Fruit fly (Drosophila melanogaster) whole organism, adult: ENCODE data around the gene CG34292.

Source experiments
- CG11617 ChIP-seq: fragments of 200-800 bp; sonication (Bioruptor generic); optimal IDR thresholded peaks from 2 replicates; lab custom pipeline; 2017; ENCODE audit warnings: mild to moderate bottlenecking, missing biosample characterization, missing genetic modification reagents, missing genetic modification characterization
- CG12768 ChIP-seq: fragments of 200-800 bp; sonication (Bioruptor generic); optimal IDR thresholded peaks from 2 replicates; lab custom pipeline; 2017; ENCODE audit warnings: missing biosample characterization, missing genetic modification characterization, mild to moderate bottlenecking, moderate library complexity, missing genetic modification reagents
- CG14711 ChIP-seq: fragments of 200-800 bp; sonication (Bioruptor generic); optimal IDR thresholded peaks from 2 replicates; lab custom pipeline; 2018; ENCODE audit warnings: missing biosample characterization, mild to moderate bottlenecking, missing genetic modification characterization, moderate library complexity
- CG1620 ChIP-seq: fragments of 200-800 bp; sonication (Bioruptor generic); optimal IDR thresholded peaks from 2 replicates; lab custom pipeline; 2016; ENCODE audit warnings: missing biosample characterization, missing genetic modification characterization
- CG33017 ChIP-seq: fragments of 200-800 bp; sonication (Bioruptor generic); optimal IDR thresholded peaks from 2 replicates; lab custom pipeline; 2018; ENCODE audit warnings: missing biosample characterization, mild to moderate bottlenecking, missing genetic modification characterization, moderate library complexity
- CG5204 ChIP-seq: fragments of 200-800 bp; sonication (Bioruptor generic); optimal IDR thresholded peaks from 2 replicates; lab custom pipeline; 2016; ENCODE audit warnings: missing biosample characterization, missing genetic modification characterization
- CG7045 ChIP-seq: fragments of 200-800 bp; sonication (Bioruptor generic); optimal IDR thresholded peaks from 2 replicates; lab custom pipeline; 2017; ENCODE audit warnings: missing biosample characterization, mild to moderate bottlenecking, missing genetic modification characterization
- CG7101 ChIP-seq: fragments of 200-800 bp; sonication (Bioruptor generic); optimal IDR thresholded peaks from 2 replicates; lab custom pipeline; 2018; ENCODE audit warnings: missing biosample characterization, mild to moderate bottlenecking, missing genetic modification characterization, moderate library complexity
- Clk ChIP-seq: fragments of 200-800 bp; sonication (Bioruptor generic); optimal IDR thresholded peaks from 2 replicates; lab custom pipeline; 2017; ENCODE audit warnings: missing biosample characterization, missing genetic modification characterization
- Crg-1 ChIP-seq: fragments of 200-800 bp; sonication (Bioruptor generic); optimal IDR thresholded peaks from 2 replicates; lab custom pipeline; 2016; ENCODE audit warnings: missing biosample characterization, missing genetic modification characterization
- Hr96 ChIP-seq: fragments of 200-800 bp; sonication (Bioruptor generic); optimal IDR thresholded peaks from 2 replicates; lab custom pipeline; 2016; ENCODE audit warnings: missing biosample characterization, missing genetic modification characterization
- Mnt ChIP-seq: fragments of 200-800 bp; sonication (Bioruptor generic); optimal IDR thresholded peaks from 2 replicates; lab custom pipeline; 2016; ENCODE audit warnings: missing biosample characterization, mild to moderate bottlenecking, missing genetic modification characterization
- bab1 ChIP-seq: fragments of 200-800 bp; sonication (Bioruptor generic); optimal IDR thresholded peaks from 3 replicates; lab custom pipeline; 2019; ENCODE audit warnings: missing biosample characterization, mild to moderate bottlenecking, missing genetic modification characterization, moderate library complexity
- cic ChIP-seq: fragments of 200-800 bp; sonication (Bioruptor generic); optimal IDR thresholded peaks from 2 replicates; lab custom pipeline; 2017; ENCODE audit warnings: missing biosample characterization, mild to moderate bottlenecking, missing genetic modification characterization, moderate library complexity
- cnc ChIP-seq, 2 experiments: fragments of >200 bp; optimal IDR thresholded peaks; 2 replicates each; lab custom pipeline; 2017
- kay ChIP-seq: fragments of 200-800 bp; sonication (Bioruptor generic); peaks from one replicate; lab custom pipeline; 2016; ENCODE audit warnings: missing biosample characterization, missing genetic modification characterization, borderline replicate concordance
- ovo ChIP-seq: fragments of 200-800 bp; sonication (Bioruptor generic); optimal IDR thresholded peaks from 2 replicates; lab custom pipeline; 2016; ENCODE audit warnings: missing biosample characterization, missing genetic modification characterization
- pad ChIP-seq: fragments of 200-800 bp; sonication (Bioruptor generic); optimal IDR thresholded peaks from 3 replicates; lab custom pipeline; 2017; ENCODE audit warnings: missing biosample characterization, missing genetic modification characterization, mild to moderate bottlenecking, moderate library complexity, missing genetic modification reagents
- tj ChIP-seq: fragments of 200-800 bp; sonication (Bioruptor generic); optimal IDR thresholded peaks from 3 replicates; lab custom pipeline; 2017; ENCODE audit warnings: missing biosample characterization, mild to moderate bottlenecking, missing genetic modification characterization, moderate library complexity
- toe ChIP-seq: fragments of 200-800 bp; sonication (Bioruptor generic); optimal IDR thresholded peaks from 2 replicates; lab custom pipeline; 2016; ENCODE audit warnings: missing biosample characterization, missing genetic modification characterization

Gene CG34292

dm6 chr3R:27087549-27087948, 25.5 kb downstream of the CG34292 start, which contains the start of gene Cpr97Ea:
TSS of gene Cpr97Ea (minus strand) at chr3R:27087778.
- TF ChIP-seq tj (GFP tag; lab: Kevin White, UChicago), result no peak
- TF ChIP-seq bab1 (GFP tag; lab: Kevin White, UChicago), result no peak
- no peak for TF ChIP-seq cnc (optimal IDR thresholded peaks at IDR 0.05; lab: Kevin White, UChicago)
- TF ChIP-seq CG11617 (GFP tag; lab: Kevin White, UChicago), result no peak
- TF ChIP-seq CG7045, result no peak
- no peak for TF ChIP-seq Hr96 (GFP tag; lab: Kevin White, UChicago)
- TF ChIP-seq CG33017 (tag; lab: Kevin White, UChicago), result no peak
- TF ChIP-seq pad (GFP tag; lab: Kevin White, UChicago), result no peak
- no peak for TF ChIP-seq CG5204
- no peak for TF ChIP-seq cic (GFP tag; lab: Kevin White, UChicago)
- TF ChIP-seq toe (GFP tag; lab: Kevin White, UChicago), result no peak
- TF ChIP-seq Clk (GFP tag; lab: Kevin White, UChicago), result no peak
- no peak for TF ChIP-seq CG1620
- no peak for TF ChIP-seq CG12768 (GFP tag; lab: Kevin White, UChicago)

dm6 chr3R:27091106-27091505, 29.1 kb downstream of the CG34292 start, which contains the start of gene Cpr97Eb:
TSS of gene Cpr97Eb (minus strand) at chr3R:27091130.
- no peak for TF ChIP-seq CG12768 (GFP tag; lab: Kevin White, UChicago)
- TF ChIP-seq CG5204, result no peak
- TF ChIP-seq Clk (GFP tag; lab: Kevin White, UChicago), result no peak
- no peak for TF ChIP-seq CG14711 (tag; lab: Kevin White, UChicago)
- TF ChIP-seq ovo (GFP tag; lab: Kevin White, UChicago), result no peak
- no peak for TF ChIP-seq CG1620
- TF ChIP-seq bab1 (GFP tag; lab: Kevin White, UChicago), result no peak
- no peak for TF ChIP-seq kay
- no peak for TF ChIP-seq toe (GFP tag; lab: Kevin White, UChicago)
- TF ChIP-seq CG33017 (tag; lab: Kevin White, UChicago), result no peak
- TF ChIP-seq Mnt (GFP tag; lab: Kevin White, UChicago), result no peak
- TF ChIP-seq CG11617 (GFP tag; lab: Kevin White, UChicago), result no peak
- TF ChIP-seq CG7101, result no peak
- TF ChIP-seq pad (GFP tag; lab: Kevin White, UChicago), result no peak
- TF ChIP-seq cic (GFP tag; lab: Kevin White, UChicago), result no peak

- TF ChIP-seq Clk (GFP tag; lab: Kevin White, UChicago) (no peak), Hr96 (GFP tag; lab: Kevin White, UChicago) (no peak), Crg-1 (GFP tag; lab: Kevin White, UChicago) (no peak), cic (GFP tag; lab: Kevin White, UChicago) (no peak), CG14711 (tag; lab: Kevin White, UChicago) (no peak), kay (no peak), CG33017 (tag; lab: Kevin White, UChicago) (no peak), bab1 (GFP tag; lab: Kevin White, UChicago) (no peak), tj (GFP tag; lab: Kevin White, UChicago) (no peak), CG7045 (no peak), CG12768 (GFP tag; lab: Kevin White, UChicago) (no peak), cnc (optimal IDR thresholded peaks at IDR 0.05; lab: Kevin White, UChicago) (no peak), CG5204 (no peak), Mnt (GFP tag; lab: Kevin White, UChicago) (no peak)
Measured at dm6 chr3R:27092263-27092662, 30.2 kb downstream of the CG34292 start.

dm6 chr3R:27092843-27093242, 30.8 kb downstream of the CG34292 start, which contains the start of gene CG14258:
TSS of gene CG14258 (plus strand) at chr3R:27093143.
- TF ChIP-seq CG11617 (GFP tag; lab: Kevin White, UChicago) (no peak), toe (GFP tag; lab: Kevin White, UChicago) (no peak), cnc (optimal IDR thresholded peaks at IDR 0.05; lab: Kevin White, UChicago) (no peak), tj (GFP tag; lab: Kevin White, UChicago) (no peak), CG1620 (no peak), bab1 (GFP tag; lab: Kevin White, UChicago) (no peak), ovo (GFP tag; lab: Kevin White, UChicago) (no peak), CG7101 (no peak), pad (GFP tag; lab: Kevin White, UChicago) (no peak), CG33017 (tag; lab: Kevin White, UChicago) (no peak), Hr96 (GFP tag; lab: Kevin White, UChicago) (no peak), CG7045 (no peak), CG14711 (tag; lab: Kevin White, UChicago) (no peak)

dm6 chr3R:27094233-27094632, 32.2 kb downstream of the CG34292 start, which contains the start of gene CG14259:
TSS of gene CG14259 (plus strand) at chr3R:27094533.
- TF ChIP-seq CG14711 (tag; lab: Kevin White, UChicago) (no peak), Mnt (GFP tag; lab: Kevin White, UChicago) (no peak), bab1 (GFP tag; lab: Kevin White, UChicago) (no peak), Hr96 (GFP tag; lab: Kevin White, UChicago) (no peak), Crg-1 (GFP tag; lab: Kevin White, UChicago) (no peak), CG1620 (no peak), CG33017 (tag; lab: Kevin White, UChicago) (no peak), CG7101 (no peak), kay (no peak), CG5204 (no peak), cic (GFP tag; lab: Kevin White, UChicago) (no peak), cnc (optimal IDR thresholded peaks at IDR 0.05; lab: Kevin White, UChicago) (no peak), tj (GFP tag; lab: Kevin White, UChicago) (no peak), Clk (GFP tag; lab: Kevin White, UChicago) (no peak), CG12768 (GFP tag; lab: Kevin White, UChicago) (no peak), CG11617 (GFP tag; lab: Kevin White, UChicago) (no peak), pad (GFP tag; lab: Kevin White, UChicago) (no peak), CG7045 (no peak), toe (GFP tag; lab: Kevin White, UChicago) (no peak), ovo (GFP tag; lab: Kevin White, UChicago) (no peak)
